Fruit fly (Drosophila melanogaster) whole organism, adult: ENCODE measurements around the gene CG32713.

Source experiments
- CG11617 ChIP-seq: fragments of 200-800 bp; sonication (Bioruptor generic); optimal IDR thresholded peaks from 2 replicates; lab custom pipeline; 2017; ENCODE audit warnings: mild to moderate bottlenecking, missing biosample characterization, missing genetic modification reagents, missing genetic modification characterization
- CG12768 ChIP-seq: fragments of 200-800 bp; sonication (Bioruptor generic); optimal IDR thresholded peaks from 2 replicates; lab custom pipeline; 2017; ENCODE audit warnings: missing biosample characterization, missing genetic modification characterization, mild to moderate bottlenecking, moderate library complexity, missing genetic modification reagents
- CG14711 ChIP-seq: fragments of 200-800 bp; sonication (Bioruptor generic); optimal IDR thresholded peaks from 2 replicates; lab custom pipeline; 2018; ENCODE audit warnings: missing biosample characterization, mild to moderate bottlenecking, missing genetic modification characterization, moderate library complexity
- CG1620 ChIP-seq: fragments of 200-800 bp; sonication (Bioruptor generic); optimal IDR thresholded peaks from 2 replicates; lab custom pipeline; 2016; ENCODE audit warnings: missing biosample characterization, missing genetic modification characterization
- CG33017 ChIP-seq: fragments of 200-800 bp; sonication (Bioruptor generic); optimal IDR thresholded peaks from 2 replicates; lab custom pipeline; 2018; ENCODE audit warnings: missing biosample characterization, mild to moderate bottlenecking, missing genetic modification characterization, moderate library complexity
- CG5204 ChIP-seq: fragments of 200-800 bp; sonication (Bioruptor generic); optimal IDR thresholded peaks from 2 replicates; lab custom pipeline; 2016; ENCODE audit warnings: missing biosample characterization, missing genetic modification characterization
- CG7045 ChIP-seq: fragments of 200-800 bp; sonication (Bioruptor generic); optimal IDR thresholded peaks from 2 replicates; lab custom pipeline; 2017; ENCODE audit warnings: missing biosample characterization, mild to moderate bottlenecking, missing genetic modification characterization
- CG7101 ChIP-seq: fragments of 200-800 bp; sonication (Bioruptor generic); optimal IDR thresholded peaks from 2 replicates; lab custom pipeline; 2018; ENCODE audit warnings: missing biosample characterization, mild to moderate bottlenecking, missing genetic modification characterization, moderate library complexity
- Clk ChIP-seq: fragments of 200-800 bp; sonication (Bioruptor generic); optimal IDR thresholded peaks from 2 replicates; lab custom pipeline; 2017; ENCODE audit warnings: missing biosample characterization, missing genetic modification characterization
- Crg-1 ChIP-seq: fragments of 200-800 bp; sonication (Bioruptor generic); optimal IDR thresholded peaks from 2 replicates; lab custom pipeline; 2016; ENCODE audit warnings: missing biosample characterization, missing genetic modification characterization
- Hr96 ChIP-seq: fragments of 200-800 bp; sonication (Bioruptor generic); optimal IDR thresholded peaks from 2 replicates; lab custom pipeline; 2016; ENCODE audit warnings: missing biosample characterization, missing genetic modification characterization
- Mnt ChIP-seq: fragments of 200-800 bp; sonication (Bioruptor generic); optimal IDR thresholded peaks from 2 replicates; lab custom pipeline; 2016; ENCODE audit warnings: missing biosample characterization, mild to moderate bottlenecking, missing genetic modification characterization
- bab1 ChIP-seq: fragments of 200-800 bp; sonication (Bioruptor generic); optimal IDR thresholded peaks from 3 replicates; lab custom pipeline; 2019; ENCODE audit warnings: missing biosample characterization, mild to moderate bottlenecking, missing genetic modification characterization, moderate library complexity
- cic ChIP-seq: fragments of 200-800 bp; sonication (Bioruptor generic); optimal IDR thresholded peaks from 2 replicates; lab custom pipeline; 2017; ENCODE audit warnings: missing biosample characterization, mild to moderate bottlenecking, missing genetic modification characterization, moderate library complexity
- cnc ChIP-seq, 2 experiments: fragments of >200 bp; optimal IDR thresholded peaks; 2 replicates each; lab custom pipeline; 2017
- kay ChIP-seq: fragments of 200-800 bp; sonication (Bioruptor generic); peaks from one replicate; lab custom pipeline; 2016; ENCODE audit warnings: missing biosample characterization, missing genetic modification characterization, borderline replicate concordance
- ovo ChIP-seq: fragments of 200-800 bp; sonication (Bioruptor generic); optimal IDR thresholded peaks from 2 replicates; lab custom pipeline; 2016; ENCODE audit warnings: missing biosample characterization, missing genetic modification characterization
- pad ChIP-seq: fragments of 200-800 bp; sonication (Bioruptor generic); optimal IDR thresholded peaks from 3 replicates; lab custom pipeline; 2017; ENCODE audit warnings: missing biosample characterization, missing genetic modification characterization, mild to moderate bottlenecking, moderate library complexity, missing genetic modification reagents
- tj ChIP-seq: fragments of 200-800 bp; sonication (Bioruptor generic); optimal IDR thresholded peaks from 3 replicates; lab custom pipeline; 2017; ENCODE audit warnings: missing biosample characterization, mild to moderate bottlenecking, missing genetic modification characterization, moderate library complexity
- toe ChIP-seq: fragments of 200-800 bp; sonication (Bioruptor generic); optimal IDR thresholded peaks from 2 replicates; lab custom pipeline; 2016; ENCODE audit warnings: missing biosample characterization, missing genetic modification characterization

CG32713 gene

DNA sequence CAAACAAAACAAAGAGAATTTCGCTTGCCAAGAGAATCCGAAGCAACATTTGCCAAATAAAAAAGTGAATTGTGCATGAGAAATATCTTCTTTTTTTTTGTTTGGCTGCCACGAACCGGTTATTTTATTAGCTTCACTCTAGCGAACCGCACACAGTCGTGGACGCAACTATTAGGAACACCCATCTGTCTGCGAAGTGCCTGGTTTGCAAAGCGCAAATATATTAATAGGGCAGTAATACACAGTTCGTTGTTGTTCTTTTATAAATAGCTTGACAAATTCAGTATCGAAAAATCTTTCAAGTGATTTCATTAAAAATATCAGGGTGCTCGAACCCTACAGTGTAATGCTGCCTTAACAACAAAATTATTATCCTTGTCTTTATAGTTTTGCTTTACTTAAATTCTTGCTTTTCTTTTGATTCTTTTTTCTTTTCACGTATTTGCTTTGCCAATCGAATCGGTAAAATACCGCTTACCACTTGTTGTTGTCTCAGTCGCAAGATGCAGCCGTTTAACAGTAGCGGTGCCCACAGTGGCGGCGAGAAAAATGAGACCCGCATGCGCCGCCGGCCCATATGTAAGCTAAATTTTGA lies 34.1 kb upstream of the CG32713 start:
- peak; percentile 31 for TF ChIP-seq CG1620
- TF ChIP-seq CG7101: no peak
- TF ChIP-seq CG11617 (GFP tag; lab: Kevin White, UChicago): no peak
- peak; percentile 95 for TF ChIP-seq bab1 (GFP tag; lab: Kevin White, UChicago)

DNA sequence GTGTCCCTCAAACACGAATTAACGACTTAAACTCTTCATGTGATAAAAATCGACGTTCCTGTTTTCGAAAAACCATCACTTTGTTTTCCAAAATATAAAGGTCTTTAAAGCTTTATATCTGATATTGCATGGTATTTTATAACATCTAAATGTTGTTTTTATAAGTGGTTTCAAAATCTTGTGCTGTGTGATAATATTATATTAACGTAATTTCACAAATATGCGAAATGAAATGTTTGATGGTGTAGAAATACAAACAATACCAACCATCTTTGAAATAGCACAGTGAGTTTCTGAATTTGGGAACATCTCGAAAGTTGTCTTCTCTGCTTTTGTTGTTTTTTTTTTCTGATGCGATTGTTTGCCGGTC lies 33.5 kb upstream of the CG32713 start:
- TF ChIP-seq CG1620: no peak

DNA sequence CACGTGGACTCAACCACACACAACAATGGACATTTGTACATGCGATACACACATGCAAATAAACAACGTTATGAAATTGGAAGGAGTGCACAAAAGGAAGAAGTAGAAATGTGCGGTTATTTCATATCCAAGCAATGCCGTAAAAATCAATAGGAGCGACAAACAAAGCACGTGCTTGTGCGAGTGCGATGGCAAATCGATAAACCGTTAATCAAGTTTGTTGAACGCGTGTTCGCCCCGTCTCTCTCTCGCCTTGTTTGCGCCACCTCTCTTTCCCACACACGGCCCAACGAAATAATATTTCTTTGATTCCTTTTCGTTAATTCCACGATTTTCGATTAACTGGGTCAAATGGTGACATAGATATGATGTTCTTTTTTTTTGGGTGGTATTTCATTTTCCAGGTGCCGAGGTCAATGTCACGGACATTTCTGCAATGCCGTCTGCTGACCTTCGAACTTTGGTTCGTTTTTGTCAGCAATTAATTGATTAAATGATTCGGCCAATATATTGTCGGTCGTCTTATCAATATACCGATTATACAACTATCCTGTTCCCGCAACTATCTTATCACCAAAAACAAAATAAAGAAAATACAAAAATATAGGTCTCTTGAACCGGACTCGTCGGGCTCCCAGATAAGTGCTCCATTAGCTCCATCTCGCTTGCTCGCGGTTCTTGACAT lies 33.0 kb upstream of the CG32713 start:
- TF ChIP-seq Mnt (GFP tag; lab: Kevin White, UChicago) (peak; percentile 49), CG33017 (tag; lab: Kevin White, UChicago) (no peak), ovo (peak; percentile 96), pad (GFP tag; lab: Kevin White, UChicago) (peak; percentile 91), Crg-1 (no peak), Hr96 (GFP tag; lab: Kevin White, UChicago) (no peak), kay (GFP tag; lab: Kevin White, UChicago) (peak; percentile 5)

DNA sequence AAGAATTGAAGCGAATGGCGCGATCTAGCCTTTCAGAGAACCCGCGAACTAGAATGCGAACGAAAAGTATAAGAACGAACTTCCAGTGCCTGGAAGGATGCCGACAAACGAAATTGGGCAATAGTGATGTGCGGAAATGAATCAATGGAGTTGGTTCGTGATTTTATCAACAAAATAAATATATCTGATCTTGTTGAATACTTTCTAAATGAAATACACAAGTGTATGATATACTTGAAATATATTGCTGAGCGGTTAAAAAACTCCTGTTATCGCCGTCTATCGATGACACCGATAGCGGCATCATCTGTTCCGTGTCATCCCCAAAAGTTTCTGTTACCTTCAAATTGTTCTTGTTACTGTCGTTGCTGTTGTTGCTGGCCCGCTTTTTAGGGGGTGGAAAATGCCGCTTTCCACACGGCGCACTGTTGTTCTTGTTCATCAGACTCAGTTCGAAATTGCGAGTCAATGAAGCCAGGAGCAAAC lies 32.1 kb upstream of the CG32713 start, which contains the start of gene otu:
TSS of gene otu (minus strand) at position 51 of the 486 bp plus-strand sequence.
- peak; percentile 71 for TF ChIP-seq bab1 (GFP tag; lab: Kevin White, UChicago)
- no peak for TF ChIP-seq Clk
- TF ChIP-seq Crg-1: peak; percentile 19

DNA sequence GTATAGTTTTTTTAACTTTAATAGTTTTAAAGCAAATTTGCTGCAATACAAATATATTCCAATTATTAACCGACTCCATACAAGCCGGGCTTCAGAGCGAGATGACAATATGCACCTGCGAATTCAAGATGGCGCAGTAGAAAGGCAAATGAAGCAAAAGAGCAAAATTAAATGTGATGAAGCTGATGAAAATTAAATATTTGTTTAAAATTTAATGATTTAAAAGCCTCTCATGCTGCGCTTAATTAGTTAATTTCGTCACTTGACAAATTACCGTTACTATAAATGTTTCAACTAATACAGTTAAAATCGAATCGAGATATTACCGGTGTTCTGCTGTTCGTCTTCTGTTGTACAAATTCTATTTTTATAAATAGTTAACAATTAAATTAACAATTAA lies 31.6 kb upstream of the CG32713 start, which contains the start of gene CG33181:
TSS of gene CG33181 (plus strand) at position 301 of the 400 bp plus-strand sequence.
- no peak for TF ChIP-seq ovo
- TF ChIP-seq CG11617 (GFP tag; lab: Kevin White, UChicago): no peak
- TF ChIP-seq pad (GFP tag; lab: Kevin White, UChicago): no peak
- TF ChIP-seq CG7101: no peak
- TF ChIP-seq Crg-1: no peak
- TF ChIP-seq CG5204 (GFP tag; lab: Kevin White, UChicago): no peak
- no peak for TF ChIP-seq kay (GFP tag; lab: Kevin White, UChicago)
- TF ChIP-seq CG12768 (GFP tag; lab: Kevin White, UChicago): no peak
- no peak for TF ChIP-seq CG33017 (tag; lab: Kevin White, UChicago)

DNA sequence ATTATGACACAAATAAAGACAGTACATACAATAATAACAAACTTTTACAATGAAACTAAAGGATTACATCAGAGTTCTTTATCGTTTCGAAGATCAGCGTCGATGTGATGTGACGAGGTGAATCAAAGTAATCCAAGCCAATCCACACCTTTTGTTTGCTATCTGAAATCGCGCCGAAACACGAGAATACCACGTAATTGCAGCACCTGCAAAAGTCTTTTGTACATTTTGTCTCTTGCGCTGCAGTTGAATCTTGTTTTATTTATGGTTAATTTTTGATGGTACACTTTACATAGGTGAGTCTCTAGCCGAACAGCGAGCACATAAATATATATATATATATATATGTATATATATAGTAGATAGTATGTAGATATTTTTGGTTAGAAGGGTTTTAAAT lies 27.3 kb upstream of the CG32713 start:
- TF ChIP-seq CG7045 (GFP tag; lab: Kevin White, UChicago) (no peak), tj (GFP tag; lab: Kevin White, UChicago) (peak; percentile 32), bab1 (GFP tag; lab: Kevin White, UChicago) (peak; percentile 93), Clk (no peak), toe (GFP tag; lab: Kevin White, UChicago) (no peak)

DNA sequence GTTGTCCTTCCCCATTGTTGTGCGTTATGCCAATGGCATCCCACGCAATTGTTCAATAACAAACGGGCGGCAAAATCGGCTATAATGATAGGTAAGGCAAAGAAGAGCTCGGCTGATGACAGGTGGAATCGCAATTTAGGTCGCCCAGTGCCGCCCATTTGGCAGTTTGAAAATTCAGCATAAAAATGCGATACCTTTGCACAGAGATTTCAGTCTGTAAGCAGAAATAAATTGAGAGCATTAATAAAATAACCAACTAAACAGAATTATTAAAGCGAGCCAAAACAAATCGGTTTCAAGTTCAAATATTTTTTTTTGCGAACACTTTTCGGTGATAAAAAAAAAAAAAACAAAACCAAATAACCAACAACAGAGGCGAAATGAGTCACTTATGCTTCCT lies 26.2 kb upstream of the CG32713 start, which contains the start of gene CG33223:
TSS of gene CG33223 (minus strand) at position 215 of the 400 bp plus-strand sequence.
- TF ChIP-seq Crg-1 (no peak), CG7101 (no peak), Clk (no peak), CG33017 (tag; lab: Kevin White, UChicago) (no peak), CG12768 (GFP tag; lab: Kevin White, UChicago) (no peak), CG11617 (GFP tag; lab: Kevin White, UChicago) (no peak), bab1 (GFP tag; lab: Kevin White, UChicago) (peak; percentile 81), CG5204 (GFP tag; lab: Kevin White, UChicago) (no peak), Hr96 (GFP tag; lab: Kevin White, UChicago) (no peak), cnc (optimal IDR thresholded peaks at IDR 0.05; lab: Kevin White, UChicago) (no peak), CG14711 (tag; lab: Kevin White, UChicago) (no peak), tj (GFP tag; lab: Kevin White, UChicago) (peak; percentile 92), cic (GFP tag; lab: Kevin White, UChicago) (no peak), toe (GFP tag; lab: Kevin White, UChicago) (no peak), CG1620 (peak; percentile 10), pad (GFP tag; lab: Kevin White, UChicago) (no peak), CG7045 (GFP tag; lab: Kevin White, UChicago) (no peak), Mnt (GFP tag; lab: Kevin White, UChicago) (no peak), kay (GFP tag; lab: Kevin White, UChicago) (no peak), ovo (no peak)
